Fruit fly (Drosophila melanogaster): ENCODE data around the gene CG42374.

CG42374 gene

DNA sequence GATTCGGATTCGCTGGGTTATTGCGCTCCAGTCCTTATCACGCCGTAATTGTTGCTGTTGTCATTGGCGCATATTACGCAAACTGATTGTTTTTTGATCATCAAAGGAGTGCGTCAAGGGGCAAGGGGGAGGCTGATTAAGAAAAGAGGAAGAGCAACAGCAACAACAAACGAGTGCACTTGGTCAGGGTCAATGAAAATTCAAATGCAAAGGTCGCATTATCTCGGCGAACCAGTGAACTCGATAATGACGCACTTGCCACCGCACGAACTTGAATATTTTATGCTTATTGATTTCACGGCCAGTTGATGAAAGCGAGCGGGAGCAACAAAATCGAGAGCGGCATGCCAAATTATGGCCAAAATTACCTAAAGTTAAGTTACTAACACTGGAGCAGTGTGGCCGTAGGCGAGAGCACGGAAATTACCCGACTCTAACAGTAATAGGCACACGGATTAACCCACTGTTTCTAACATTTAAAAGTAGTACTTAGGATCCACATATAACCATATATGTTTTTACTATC is 3.2 kb upstream of the CG42374 start, which contains the start of gene nes (continued):
- TF ChIP-seq net (GFP tag; optimal IDR thresholded peaks at IDR 0.05): no peak
- peak; percentile 38 for TF ChIP-seq CG31627 (GFP tag; optimal IDR thresholded peaks at IDR 0.05)
- TF ChIP-seq Ets96B (tag; optimal IDR thresholded peaks at IDR 0.05): no peak
- peak; percentile 68 for TF ChIP-seq Eip78C (GFP tag)
- no peak for TF ChIP-seq CG9139 (GFP tag; optimal IDR thresholded peaks at IDR 0.05)
- TF ChIP-seq Sox15 (GFP tag; optimal IDR thresholded peaks at IDR 0.05): no peak
- no peak for TF ChIP-seq CG4318 (GFP tag; optimal IDR thresholded peaks at IDR 0.05)
- TF ChIP-seq OdsH (GFP tag; optimal IDR thresholded peaks at IDR 0.05): no peak
- no peak for TF ChIP-seq fd85E (GFP tag; optimal IDR thresholded peaks at IDR 0.05)
- TF ChIP-seq Eip75B (GFP tag; optimal IDR thresholded peaks at IDR 0.05): peak; percentile 47
- TF ChIP-seq CG15336 (GFP tag; IDR thresholded peaks at IDR 0.05): no peak
- TF ChIP-seq CG32006 (GFP tag; optimal IDR thresholded peaks at IDR 0.05): no peak
- no peak for TF ChIP-seq CG7368 (GFP tag; optimal IDR thresholded peaks at IDR 0.05)
- no peak for TF ChIP-seq dsx (GFP tag; optimal IDR thresholded peaks at IDR 0.05; ENCODE audit: poor library complexity, severe bottlenecking)
- TF ChIP-seq acj6 (GFP tag; optimal IDR thresholded peaks at IDR 0.05): no peak

DNA sequence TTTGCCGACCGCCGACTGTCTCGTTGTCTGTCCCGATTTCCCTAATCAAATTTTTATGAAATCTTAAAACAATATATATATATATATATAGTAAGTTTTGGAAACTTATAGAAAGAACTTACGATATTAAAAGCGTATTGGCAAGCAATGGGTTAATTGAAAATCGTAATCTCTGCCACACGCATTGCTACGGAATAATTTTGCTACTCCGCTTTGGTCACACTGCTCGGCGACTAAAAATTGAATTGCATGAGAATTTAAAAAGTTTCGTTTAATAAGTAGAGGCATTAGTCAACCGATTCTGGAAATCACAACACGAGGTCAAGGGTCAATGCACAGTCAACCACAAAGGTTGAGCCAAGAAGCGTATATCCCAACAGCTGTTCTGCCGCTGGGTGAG is 2.4 kb upstream of the CG42374 start, which contains the start of gene Bet1:
TSS of gene Bet1 (plus strand) at position 182 of the 400 bp plus-strand sequence.
- TF ChIP-seq CG6854 (GFP tag; optimal IDR thresholded peaks at IDR 0.05) (no peak), achi (GFP tag; optimal IDR thresholded peaks at IDR 0.05) (peak; percentile 1), CG32006 (GFP tag; optimal IDR thresholded peaks at IDR 0.05) (peak; percentile 26), Eip78C (GFP tag) (peak; percentile 31), CG6163 (GFP tag; IDR thresholded peaks at IDR 0.05) (no peak), lz (GFP tag; optimal IDR thresholded peaks at IDR 0.05) (no peak), CG6808 (GFP tag; optimal IDR thresholded peaks at IDR 0.05) (no peak), Met (GFP tag; optimal IDR thresholded peaks at IDR 0.05) (no peak), CG8632 (GFP tag; optimal IDR thresholded peaks at IDR 0.05) (peak; percentile 3), eg (GFP tag; IDR thresholded peaks at IDR 0.05) (no peak), CG34406 (GFP tag; optimal IDR thresholded peaks at IDR 0.05) (no peak), acj6 (GFP tag; optimal IDR thresholded peaks at IDR 0.05) (no peak), net (GFP tag; optimal IDR thresholded peaks at IDR 0.05) (no peak), CG11294 (GFP tag; IDR thresholded peaks at IDR 0.05) (no peak), svp (GFP tag) (peak; percentile 33), CG6792 (GFP tag; optimal IDR thresholded peaks at IDR 0.05) (no peak), dsx (GFP tag; optimal IDR thresholded peaks at IDR 0.05; ENCODE audit: poor library complexity, severe bottlenecking) (no peak), CG3032 (tag; optimal IDR thresholded peaks at IDR 0.05) (peak; percentile 19)

DNA sequence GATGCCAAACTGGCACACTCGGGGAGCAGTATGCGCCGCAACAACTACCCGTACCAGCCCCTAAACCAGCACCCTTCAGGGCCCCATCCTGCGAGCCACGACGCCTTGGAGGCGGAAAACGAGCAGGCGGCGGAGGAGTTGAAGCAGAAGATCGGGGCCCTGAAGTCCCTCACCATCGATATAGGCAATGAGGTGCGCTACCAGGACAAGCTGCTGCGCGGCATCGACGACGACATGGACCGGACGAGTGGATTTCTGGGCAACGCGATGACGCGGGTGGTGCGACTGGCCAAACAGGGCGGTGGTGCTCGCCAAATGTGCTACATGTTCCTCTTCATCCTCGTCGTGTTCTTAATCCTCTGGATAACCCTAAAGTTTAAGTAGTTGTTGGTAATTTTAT is 1.8 kb upstream of the CG42374 start:
- TF ChIP-seq lz (GFP tag; optimal IDR thresholded peaks at IDR 0.05): no peak
- peak; percentile 14; the same call in 1 of the 3 replicates for TF ChIP-seq CG6163 (GFP tag; IDR thresholded peaks at IDR 0.05)

DNA sequence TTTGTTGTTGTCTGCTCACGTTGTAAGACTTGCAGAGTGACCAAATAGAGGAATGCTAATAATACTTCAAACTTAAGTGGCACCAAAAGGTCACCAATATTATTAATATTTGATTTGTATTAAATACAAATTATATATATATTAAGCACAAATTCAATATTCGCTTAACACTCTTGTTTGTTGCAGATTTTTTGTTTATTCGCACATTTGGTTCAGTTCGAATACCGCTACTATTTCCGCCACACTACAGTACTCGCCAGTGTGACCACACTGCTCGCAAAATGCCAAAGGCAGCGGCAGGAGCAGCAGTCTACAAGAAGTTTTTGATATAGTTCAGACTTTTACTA is 548 bp downstream of the CG42374 start, which contains the start of gene Max:
TSS of gene Max (minus strand) at position 44 of the 347 bp plus-strand sequence.
- TF ChIP-seq CG10631 (GFP tag; optimal IDR thresholded peaks at IDR 0.05): peak; percentile 65
- peak; percentile 14 for TF ChIP-seq topi (GFP tag; optimal IDR thresholded peaks at IDR 0.05)
- peak; percentile 43 for TF ChIP-seq net (GFP tag; optimal IDR thresholded peaks at IDR 0.05)
- TF ChIP-seq Eip78C (GFP tag): peak; percentile 88
- TF ChIP-seq Sox15 (GFP tag; optimal IDR thresholded peaks at IDR 0.05): peak; percentile 32
- peak; percentile 60 for TF ChIP-seq dsx (GFP tag; optimal IDR thresholded peaks at IDR 0.05; ENCODE audit: poor library complexity, severe bottlenecking)
- peak; percentile 53 for TF ChIP-seq CG10669 (GFP tag; optimal IDR thresholded peaks at IDR 0.05)
- peak; percentile 42 for TF ChIP-seq lz (GFP tag; optimal IDR thresholded peaks at IDR 0.05)
- TF ChIP-seq CG16779 (tag; optimal IDR thresholded peaks at IDR 0.05): peak; percentile 13
- TF ChIP-seq spab (GFP tag; optimal IDR thresholded peaks at IDR 0.05): no peak
- peak; percentile 44 for TF ChIP-seq Sox102F (GFP tag; optimal IDR thresholded peaks at IDR 0.05)
- TF ChIP-seq ss (GFP tag; optimal IDR thresholded peaks at IDR 0.05): peak in 1 of 2 experiments; percentile 59
- TF ChIP-seq fd85E (GFP tag; optimal IDR thresholded peaks at IDR 0.05): no peak
- peak; percentile 100 for TF ChIP-seq CG8319 (GFP tag; optimal IDR thresholded peaks at IDR 0.05)
- TF ChIP-seq achi (GFP tag; optimal IDR thresholded peaks at IDR 0.05): peak; percentile 67
- no peak for TF ChIP-seq Gug (GFP tag; IDR thresholded peaks at IDR 0.05)
- peak; percentile 69 for TF ChIP-seq CG3919 (GFP tag; optimal IDR thresholded peaks at IDR 0.05)
- peak; percentile 71 for TF ChIP-seq CG3032 (tag; optimal IDR thresholded peaks at IDR 0.05)
- no peak for TF ChIP-seq CG11294 (GFP tag; IDR thresholded peaks at IDR 0.05)
- TF ChIP-seq CG11902 (GFP tag; optimal IDR thresholded peaks at IDR 0.05): peak; percentile 31
- TF ChIP-seq CG31627 (GFP tag; optimal IDR thresholded peaks at IDR 0.05): peak; percentile 46
- TF ChIP-seq svp (GFP tag): peak; percentile 95
- peak; percentile 6 for TF ChIP-seq CG11762 (GFP tag; optimal IDR thresholded peaks at IDR 0.05; ENCODE audit: insufficient read depth)
- TF ChIP-seq salr (GFP tag; optimal IDR thresholded peaks at IDR 0.05): peak in 1 of 2 experiments; percentile 32
- peak; percentile 82 for TF ChIP-seq eg (GFP tag; IDR thresholded peaks at IDR 0.05)
- TF ChIP-seq Lpt (GFP tag; optimal IDR thresholded peaks at IDR 0.05): peak; percentile 42
- TF ChIP-seq CG6792 (GFP tag; optimal IDR thresholded peaks at IDR 0.05): peak; percentile 46
- peak; percentile 3 for TF ChIP-seq CG6854 (GFP tag; optimal IDR thresholded peaks at IDR 0.05)
- TF ChIP-seq CG32006 (GFP tag; optimal IDR thresholded peaks at IDR 0.05): peak; percentile 62
- TF ChIP-seq CG8119 (GFP tag; IDR thresholded peaks at IDR 0.05): peak; percentile 31; the same call in 1 of the 3 replicates

Data from whole organism, prepupa.